Fruit fly (Drosophila melanogaster): ENCODE measurements around the gene CG14355.

Gene CG14355

dm6 chr3R:14122347-14122812, 29.4 kb downstream of the CG14355 start, which contains the start of the genes Abi and twf (continued):
- TF ChIP-seq nau (GFP tag; optimal IDR thresholded peaks at IDR 0.05), result no peak
- peak; percentile 78 for TF ChIP-seq HLH54F (GFP tag; optimal IDR thresholded peaks at IDR 0.05)
- no peak for TF ChIP-seq eyg (GFP tag; optimal IDR thresholded peaks at IDR 0.05)
- TF ChIP-seq CG6683 (GFP tag; optimal IDR thresholded peaks at IDR 0.05), result peak; percentile 22
- peak; percentile 81 for TF ChIP-seq gem (tag; optimal IDR thresholded peaks at IDR 0.05)
- TF ChIP-seq CG5245 (GFP tag; optimal IDR thresholded peaks at IDR 0.05), result peak; percentile 52
- TF ChIP-seq Stat92E (GFP tag; optimal IDR thresholded peaks at IDR 0.05), result peak in 1 of 3 experiments; percentile 36
- TF ChIP-seq emc (GFP tag; optimal IDR thresholded peaks at IDR 0.05), result peak; percentile 20
- TF ChIP-seq Nf-YB (GFP tag; optimal IDR thresholded peaks at IDR 0.05), result peak; percentile 45
- TF ChIP-seq wek (GFP tag; optimal IDR thresholded peaks at IDR 0.05), result no peak
- TF ChIP-seq CG14441 (GFP tag; IDR thresholded peaks at IDR 0.05), result peak; percentile 49; the same call in 1 of the 2 replicates
- TF ChIP-seq da (GFP tag; optimal IDR thresholded peaks at IDR 0.05), result peak; percentile 40
- TF ChIP-seq CG12219 (GFP tag; optimal IDR thresholded peaks at IDR 0.05), result no peak
- peak; percentile 59 for TF ChIP-seq bcd (GFP tag; optimal IDR thresholded peaks at IDR 0.05)
- TF ChIP-seq CG1792 (GFP tag; optimal IDR thresholded peaks at IDR 0.05), result no peak
- peak; percentile 54 for TF ChIP-seq CG13894 (tag; optimal IDR thresholded peaks at IDR 0.05)
- peak; percentile 75 for TF ChIP-seq CG12942 (GFP tag; optimal IDR thresholded peaks at IDR 0.05)
- TF ChIP-seq CG2129 (GFP tag; IDR thresholded peaks at IDR 0.05; ENCODE audit: partially characterized antibody), result no peak
- 0 out of 3 replicates have a peak, but pooled peaks have one; percentile 16 for TF ChIP-seq CG6175 (GFP tag; IDR thresholded peaks at IDR 0.05)
- peak; percentile 80 for TF ChIP-seq sob (GFP tag; IDR thresholded peaks at IDR 0.05)
- peak; percentile 34 for TF ChIP-seq bab2 (GFP tag; optimal IDR thresholded peaks at IDR 0.05)
- no peak for TF ChIP-seq nom (GFP tag; optimal IDR thresholded peaks at IDR 0.05)
- no peak for TF ChIP-seq CG8765 (GFP tag; IDR thresholded peaks at IDR 0.05)
- no peak; the same call in 2 of the 3 replicates for TF ChIP-seq croc (GFP tag; conservative IDR thresholded peaks at IDR 0.05)
- TF ChIP-seq pan (optimal IDR thresholded peaks at IDR 0.05), result no peak
- TF ChIP-seq pan (GFP tag; optimal IDR thresholded peaks at IDR 0.05 in 1 of 2, IDR thresholded peaks at IDR 0.05 in 1 of 2), result peak in 1 of 2 experiments; percentile 77
- TF ChIP-seq tup (GFP tag; optimal IDR thresholded peaks at IDR 0.05), result peak; percentile 46
- peak; percentile 60; the same call in 1 of the 2 replicates for TF ChIP-seq stc (GFP tag; IDR thresholded peaks at IDR 0.05)
- peak; percentile 59 for TF ChIP-seq CG15601 (tag; optimal IDR thresholded peaks at IDR 0.05)
- no peak for TF ChIP-seq pfk (GFP tag; optimal IDR thresholded peaks at IDR 0.05)
- no peak for TF ChIP-seq mirr (GFP tag; optimal IDR thresholded peaks at IDR 0.05)
- TF ChIP-seq CG11695 (GFP tag; IDR thresholded peaks at IDR 0.05), result peak; percentile 72; the same call in 2 of the 3 replicates
- no peak for TF ChIP-seq bowl (GFP tag; IDR thresholded peaks at IDR 0.05)
- peak in 1 of 2 experiments; percentile 9 for TF ChIP-seq Eip74EF (GFP tag; optimal IDR thresholded peaks at IDR 0.05)
- TF ChIP-seq pros (GFP tag; optimal IDR thresholded peaks at IDR 0.05), result no peak
- 0 out of 3 replicates have a peak, but pooled peaks have one; percentile 38 for TF ChIP-seq CG3726 (GFP tag; IDR thresholded peaks at IDR 0.05)
- TF ChIP-seq CG2875 (GFP tag; optimal IDR thresholded peaks at IDR 0.05), result peak; percentile 2
- no peak for TF ChIP-seq Hand (GFP tag; optimal IDR thresholded peaks at IDR 0.05)
- peak; percentile 9 for TF ChIP-seq schlank (tag; optimal IDR thresholded peaks at IDR 0.05)
- TF ChIP-seq Six4 (GFP tag; optimal IDR thresholded peaks at IDR 0.05), result peak; percentile 68
- TF ChIP-seq Ets97D (GFP tag; optimal IDR thresholded peaks at IDR 0.05), result peak; percentile 63
- no peak for TF ChIP-seq Optix (GFP tag; IDR thresholded peaks at IDR 0.05)
- TF ChIP-seq Dfd (GFP tag; optimal IDR thresholded peaks at IDR 0.05), result no peak
- no peak; the same call in 2 of the 3 replicates for TF ChIP-seq ci (GFP tag; IDR thresholded peaks at IDR 0.05)
- peak; percentile 38 for TF ChIP-seq trh (GFP tag; optimal IDR thresholded peaks at IDR 0.05)
- no peak for TF ChIP-seq HLHmδ (GFP tag; optimal IDR thresholded peaks at IDR 0.05)
- TF ChIP-seq CG13624 (GFP tag; optimal IDR thresholded peaks at IDR 0.05), result peak; percentile 39
- TF ChIP-seq jumu (GFP tag; optimal IDR thresholded peaks at IDR 0.05), result peak; percentile 51
- peak; percentile 46; the same call in 1 of the 2 replicates for TF ChIP-seq klu (GFP tag; IDR thresholded peaks at IDR 0.05)
- no peak for TF ChIP-seq CG15011 (GFP tag; optimal IDR thresholded peaks at IDR 0.05)

Measured in whole organism, embryonic.